Worm (Caenorhabditis elegans) whole organism, midembryonic: ENCODE results near the gene srx-128.
A peak's percentile ranks its signal among the peaks of the same experiment; 100 is the strongest.

Experiments
- T22C8.4 ChIP-seq: fragments of 200-800 bp; sonication (Bioruptor generic); IDR thresholded peaks from 2 replicates; pipeline ENCODE4 v1.3.6; 2022; ENCODE audit warnings: missing genetic modification characterization, missing compliant biosample characterization
- cog-1 ChIP-seq: sonication (generic microtip); optimal IDR thresholded peaks from 2 replicates; lab custom pipeline; 2016; ENCODE audit warnings: missing genetic modification characterization, missing compliant biosample characterization
- flt-1 ChIP-seq: fragments of 200-800 bp; sonication (Bioruptor generic); IDR thresholded peaks from 2 replicates; pipeline ENCODE4 v1.3.6; 2022; ENCODE audit warnings: missing genetic modification characterization, missing compliant biosample characterization
- med-1 ChIP-seq: sonication (generic microtip); optimal IDR thresholded peaks from 2 replicates; lab custom pipeline; 2017; ENCODE audit warnings: missing genetic modification characterization, mild to moderate bottlenecking, missing compliant biosample characterization, antibody characterized with exemption, missing genetic modification reagents; ENCODE audit not compliant: insufficient read depth
- ref-1 ChIP-seq: fragments of 200-800 bp; sonication (Bioruptor generic); conservative IDR thresholded peaks from 2 replicates; pipeline ENCODE4 v1.3.6; 2022; ENCODE audit warnings: missing genetic modification reagents, missing genetic modification characterization, missing compliant biosample characterization
- tab-1 ChIP-seq: fragments of 200-800 bp; sonication (Bioruptor generic); IDR thresholded peaks from 2 replicates; pipeline ENCODE4 v1.3.6; 2022; ENCODE audit warnings: missing genetic modification characterization, missing compliant biosample characterization
- ztf-23 ChIP-seq: fragments of 200-800 bp; sonication (Bioruptor generic); IDR thresholded peaks from 2 replicates; pipeline ENCODE4 v1.3.6; 2022; ENCODE audit warnings: missing genetic modification reagents, missing genetic modification characterization, missing compliant biosample characterization
- ztf-29 ChIP-seq: fragments of 200-800 bp; sonication (Bioruptor generic); IDR thresholded peaks from 2 replicates; pipeline ENCODE4 v1.3.6; 2022; ENCODE audit warnings: missing genetic modification reagents, missing genetic modification characterization, missing compliant biosample characterization

DNA sequence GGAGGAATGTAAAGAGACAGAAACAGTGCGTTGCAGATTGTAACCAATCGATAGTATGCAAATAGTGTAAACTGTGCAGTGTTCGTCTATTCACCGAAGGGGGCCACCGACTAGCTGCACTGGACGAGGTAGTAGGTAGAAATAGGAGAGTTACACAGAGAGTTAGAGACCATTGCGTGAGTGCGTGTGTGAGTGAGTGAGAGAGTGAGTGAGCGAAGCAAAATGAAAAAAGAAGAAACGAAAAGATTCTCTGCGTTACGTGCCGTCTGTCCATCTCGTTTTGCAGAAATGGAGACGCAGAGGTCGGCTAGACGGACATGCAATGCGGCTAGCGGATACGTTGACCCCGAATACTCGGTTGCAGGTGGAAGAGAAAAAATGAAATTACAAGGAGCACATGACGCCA, 28.8 kb upstream of the srx-128 start:
- TF ChIP-seq T22C8.4 (GFP tag; lab: Robert Waterston, UW) = peak; percentile 59; the same call in 1 of the 2 replicates
- TF ChIP-seq ztf-23 (GFP tag; lab: Robert Waterston, UW) = no peak
- 0 out of 2 replicates have a peak, but pooled peaks have one; percentile 65 for TF ChIP-seq flt-1 (GFP tag; lab: Robert Waterston, UW)
- TF ChIP-seq tab-1 (GFP tag; lab: Robert Waterston, UW) = no peak
- no peak for TF ChIP-seq ztf-29 (GFP tag; lab: Robert Waterston, UW)
- TF ChIP-seq ref-1 = no peak
- peak; percentile 63 for TF ChIP-seq cog-1 (tag; lab: Kevin White, UChicago)
- TF ChIP-seq med-1 (GFP tag; lab: Kevin White, UChicago) = no peak
